Worm (Caenorhabditis elegans) whole organism, late embryonic: ENCODE measurements around the gene F54D5.15.
"Not testable (repeated sequence)": the region's sequence is repeated elsewhere in the genome, so short reads cannot be mapped to it uniquely, and the experiment has no call there.

ENCODE experiments used
- T23F11.4 ChIP-seq: fragments of 200-800 bp; sonication (Bioruptor generic); optimal IDR thresholded peaks from 2 replicates; lab custom pipeline; 2018; ENCODE audit warnings: mild to moderate bottlenecking, missing genetic modification characterization, missing compliant biosample characterization
- ceh-19 ChIP-seq: fragments of 200-800 bp; sonication (Bioruptor generic); optimal IDR thresholded peaks from 2 replicates; lab custom pipeline; 2018; ENCODE audit warnings: mild to moderate bottlenecking, missing genetic modification characterization, missing compliant biosample characterization
- ceh-45 ChIP-seq: fragments of 200-800 bp; sonication (Bioruptor generic); IDR thresholded peaks from 2 replicates; pipeline ENCODE4 v1.3.6; 2022; ENCODE audit warnings: missing genetic modification reagents, missing genetic modification characterization, missing compliant biosample characterization
- ets-4 ChIP-seq: sonication (generic microtip); optimal IDR thresholded peaks from 2 replicates; lab custom pipeline; 2016; ENCODE audit warnings: missing genetic modification characterization, missing compliant biosample characterization
- eyg-1 ChIP-seq: sonication (generic microtip); optimal IDR thresholded peaks from 2 replicates; lab custom pipeline; 2016; ENCODE audit warnings: missing genotype, missing genetic modification characterization, missing compliant biosample characterization
- lin-11 ChIP-seq: fragments of 200-800 bp; sonication (Bioruptor generic); optimal IDR thresholded peaks from 2 replicates; lab custom pipeline; 2018; ENCODE audit warnings: mild to moderate bottlenecking, missing genetic modification characterization, missing compliant biosample characterization
- npax-4 ChIP-seq: sonication (generic microtip); optimal IDR thresholded peaks from 2 replicates; lab custom pipeline; 2016; ENCODE audit warnings: missing genetic modification characterization, missing compliant biosample characterization
- pax-1 ChIP-seq: fragments of 150-350 bp; optimal IDR thresholded peaks from 2 replicates; lab custom pipeline; 2014; ENCODE audit warnings: missing biosample characterization, missing genetic modification characterization
- pha-4 ChIP-seq: fragments of 150-350 bp; optimal IDR thresholded peaks from 2 replicates; lab custom pipeline; 2018; ENCODE audit warnings: missing biosample characterization, missing genetic modification reagents, missing genetic modification characterization
- pros-1 ChIP-seq: fragments of 150-350 bp; optimal IDR thresholded peaks from 2 replicates; lab custom pipeline; 2014; ENCODE audit warnings: missing biosample characterization, missing genetic modification reagents, missing genetic modification characterization
- sdc-2 ChIP-seq: sonication (generic microtip); optimal IDR thresholded peaks from 2 replicates; lab custom pipeline; 2016; ENCODE audit warnings: missing genotype, missing genetic modification characterization, missing compliant biosample characterization
- tbx-2 ChIP-seq: sonication (generic microtip); optimal IDR thresholded peaks from 2 replicates; lab custom pipeline; 2016; ENCODE audit warnings: missing genetic modification characterization, missing compliant biosample characterization

ce11 chrII:11534429-11535099, 29.5 kb downstream of the F54D5.15 start, which contains the start of gene Y62F5A.12:
- TF ChIP-seq eyg-1 (tag; lab: Kevin White, UChicago); pros-1 (tag; lab: Kevin White, UChicago); pax-1; pha-4 (tag; lab: Kevin White, UChicago); npax-4: not testable (repeated sequence)
- TF ChIP-seq tbx-2 (tag; lab: Kevin White, UChicago) (peak; percentile 99), ceh-19 (GFP tag; lab: Kevin White, UChicago) (peak; percentile 81), lin-11 (peak; percentile 22), ets-4 (tag; lab: Kevin White, UChicago) (peak; percentile 97), T23F11.4 (GFP tag; lab: Kevin White, UChicago) (peak; percentile 8), ceh-45 (GFP tag; lab: Robert Waterston, UW) (peak; percentile 90), sdc-2 (tag; lab: Kevin White, UChicago) (peak; percentile 9)
